Worm (Caenorhabditis elegans) whole organism, early embryonic: ENCODE results near the gene F59D12.5.

ENCODE experiments used
- ama-1 ChIP-seq: fragments of 150-350 bp; optimal IDR thresholded peaks from 2 replicates; lab custom pipeline; 2014
- flt-1 ChIP-seq: fragments of 200-800 bp; sonication (Bioruptor generic); IDR thresholded peaks from 2 replicates; pipeline ENCODE4 v1.3.6; 2022; ENCODE audit warnings: missing genetic modification characterization, missing compliant biosample characterization
- hmg-4 ChIP-seq: fragments of 200-800 bp; sonication (Bioruptor generic); optimal IDR thresholded peaks from 2 replicates; lab custom pipeline; 2018; ENCODE audit warnings: mild to moderate bottlenecking, missing genetic modification characterization, missing compliant biosample characterization
- tbx-11 ChIP-seq: fragments of 200-800 bp; sonication (Bioruptor generic); IDR thresholded peaks from 2 replicates; pipeline ENCODE4 v1.3.6; 2022; ENCODE audit warnings: missing genetic modification characterization, missing compliant biosample characterization
- tbx-37 ChIP-seq: fragments of 200-800 bp; sonication (Bioruptor generic); conservative IDR thresholded peaks from 2 replicates; pipeline ENCODE4 v1.3.6; 2022; ENCODE audit warnings: missing genetic modification reagents, missing genetic modification characterization, missing compliant biosample characterization

ce11 chrX:15657773-15658172, 10.6 kb upstream of the F59D12.5 start:
- no peak for TF ChIP-seq flt-1 (GFP tag; lab: Robert Waterston, UW)
- TF ChIP-seq hmg-4 (GFP tag; lab: Kevin White, UChicago), result no peak
- no peak for TF ChIP-seq ama-1 (lab: Kevin White, UChicago)
- TF ChIP-seq tbx-11 (GFP tag; lab: Robert Waterston, UW), result no peak
- no peak for TF ChIP-seq tbx-37
